Fruit fly (Drosophila melanogaster) whole organism, embryonic: ENCODE measurements around the gene Tmtc2.

Experiments
- Bgb ChIP-seq: fragments of 200-800 bp; sonication (Bioruptor generic); IDR thresholded peaks from 2 replicates; pipeline ENCODE4 v1.3.6; 2022; ENCODE audit warnings: missing biosample characterization, missing genetic modification characterization; ENCODE audit not compliant: partially characterized antibody
- Blimp-1 ChIP-seq: fragments of 200-800 bp; sonication (Bioruptor generic); optimal IDR thresholded peaks from 3 replicates; lab custom pipeline; 2018; ENCODE audit warnings: missing biosample characterization, missing genetic modification characterization, mild to moderate bottlenecking, moderate library complexity, missing genetic modification reagents
- BtbVII ChIP-seq: fragments of 200-800 bp; sonication (Bioruptor generic); optimal IDR thresholded peaks from 3 replicates; lab custom pipeline; 2017; ENCODE audit warnings: missing biosample characterization, mild to moderate bottlenecking, missing genetic modification characterization
- CG10959 ChIP-seq: fragments of 200-800 bp; sonication (Bioruptor generic); IDR thresholded peaks from 2 replicates; pipeline ENCODE4 v1.3.6; 2022; ENCODE audit warnings: missing biosample characterization, missing genetic modification characterization
- CG11456 ChIP-seq: fragments of 200-800 bp; sonication (Bioruptor generic); IDR thresholded peaks from 3 replicates; pipeline ENCODE4 v1.3.6; 2022; ENCODE audit warnings: missing biosample characterization, missing genetic modification characterization
- CG11560 ChIP-seq: fragments of 200-800 bp; sonication (Bioruptor generic); IDR thresholded peaks from 3 replicates; pipeline ENCODE4 v1.3.6; 2022; ENCODE audit warnings: missing biosample characterization, missing genetic modification characterization
- CG12219 ChIP-seq: fragments of 200-800 bp; sonication (Bioruptor generic); optimal IDR thresholded peaks from 3 replicates; lab custom pipeline; 2018; ENCODE audit warnings: missing biosample characterization, mild to moderate bottlenecking, missing genetic modification characterization
- CG13624 ChIP-seq: fragments of 200-800 bp; sonication (Bioruptor generic); optimal IDR thresholded peaks from 2 replicates; lab custom pipeline; 2016; ENCODE audit warnings: missing biosample characterization, missing genetic modification characterization
- CG17361 ChIP-seq: fragments of 200-800 bp; sonication (Bioruptor generic); IDR thresholded peaks from 3 replicates; pipeline ENCODE4 v1.3.6; 2022; ENCODE audit warnings: missing biosample characterization, missing genetic modification characterization
- CG17385 ChIP-seq: fragments of 200-800 bp; sonication (Bioruptor generic); optimal IDR thresholded peaks from 3 replicates; lab custom pipeline; 2018; ENCODE audit warnings: missing biosample characterization, mild to moderate bottlenecking, missing genetic modification characterization
- CG18764 ChIP-seq: fragments of 200-800 bp; sonication (Bioruptor generic); optimal IDR thresholded peaks from 3 replicates; lab custom pipeline; 2016; ENCODE audit warnings: missing biosample characterization, missing genetic modification characterization
- CG2712 ChIP-seq: fragments of 200-800 bp; optimal IDR thresholded peaks from 3 replicates; lab custom pipeline; 2019; ENCODE audit warnings: missing biosample characterization, mild to moderate bottlenecking, missing genetic modification characterization, moderate library complexity
- CG43689 ChIP-seq: fragments of 200-800 bp; sonication (Bioruptor generic); IDR thresholded peaks from 2 replicates; pipeline ENCODE4 v1.3.6; 2022; ENCODE audit warnings: missing biosample characterization, missing genetic modification characterization
- CG4707 ChIP-seq: fragments of 200-800 bp; sonication (Bioruptor generic); optimal IDR thresholded peaks from 2 replicates; lab custom pipeline; 2018; ENCODE audit warnings: missing biosample characterization, mild to moderate bottlenecking, missing genetic modification characterization, moderate library complexity
- CG4820 ChIP-seq: fragments of 200-800 bp; sonication (Bioruptor generic); optimal IDR thresholded peaks from 3 replicates; lab custom pipeline; 2016; ENCODE audit warnings: missing biosample characterization, missing genetic modification characterization
- CG7839 ChIP-seq: fragments of 200-800 bp; sonication (Bioruptor generic); optimal IDR thresholded peaks from 3 replicates; lab custom pipeline; 2018; ENCODE audit warnings: missing biosample characterization, mild to moderate bottlenecking, missing genetic modification characterization, moderate library complexity
- CG8290 ChIP-seq, 3 experiments: fragments of 200-800 bp; sonication (Bioruptor generic); optimal IDR thresholded peaks; 2 replicates each; lab custom pipeline; 2016 to 2019; ENCODE audit warnings: missing biosample characterization in 3 of 3, missing genetic modification characterization in 3 of 3, mild to moderate bottlenecking in 2 of 3, moderate library complexity in 1 of 3
- CG8359 ChIP-seq: fragments of 200-800 bp; sonication (Bioruptor generic); optimal IDR thresholded peaks from 2 replicates; lab custom pipeline; 2017; ENCODE audit warnings: missing biosample characterization, mild to moderate bottlenecking, missing genetic modification characterization, borderline replicate concordance
- CTCF ChIP-seq: fragments of 200-800 bp; sonication (Bioruptor generic); optimal IDR thresholded peaks from 2 replicates; lab custom pipeline; 2017; ENCODE audit warnings: missing biosample characterization, mild to moderate bottlenecking, missing genetic modification characterization, moderate library complexity
- Dfd ChIP-seq, 2 experiments: fragments of >200 bp; optimal IDR thresholded peaks; 2 replicates each; lab custom pipeline; 2017; ENCODE audit warnings: missing biosample characterization in 2 of 2, missing genetic modification characterization in 2 of 2
- Doc2 ChIP-seq: fragments of 200-800 bp; sonication (Bioruptor generic); IDR thresholded peaks from 2 replicates; pipeline ENCODE4 v1.3.6; 2022; ENCODE audit warnings: missing biosample characterization, missing genetic modification characterization
- ERR ChIP-seq: fragments of 200-800 bp; sonication (Bioruptor generic); optimal IDR thresholded peaks from 2 replicates; lab custom pipeline; 2016; ENCODE audit warnings: missing biosample characterization, missing genetic modification characterization
- Gsc ChIP-seq: fragments of 200-800 bp; sonication (Bioruptor generic); IDR thresholded peaks from 2 replicates; pipeline ENCODE4 v1.3.6; 2022; ENCODE audit warnings: missing biosample characterization, missing genetic modification characterization
- HHEX ChIP-seq: fragments of 200-800 bp; sonication (Bioruptor generic); optimal IDR thresholded peaks from 3 replicates; lab custom pipeline; 2017; ENCODE audit warnings: missing biosample characterization, mild to moderate bottlenecking, missing genetic modification characterization, missing genetic modification reagents
- HmgZ ChIP-seq: fragments of 200-800 bp; sonication (Bioruptor generic); optimal IDR thresholded peaks from 2 replicates; lab custom pipeline; 2018; ENCODE audit warnings: missing biosample characterization, mild to moderate bottlenecking, missing genetic modification characterization
- Hmx ChIP-seq: fragments of 200-800 bp; sonication (Bioruptor generic); optimal IDR thresholded peaks from 2 replicates; lab custom pipeline; 2016; ENCODE audit warnings: missing biosample characterization, missing genetic modification characterization
- Med ChIP-seq: fragments of 200-800 bp; sonication (Bioruptor generic); peaks from one replicate; lab custom pipeline; 2016; ENCODE audit warnings: missing biosample characterization, missing genetic modification characterization, mild to moderate bottlenecking, inconsistent platforms, moderate library complexity
- Mes4 ChIP-seq: fragments of 200-800 bp; sonication (Bioruptor generic); optimal IDR thresholded peaks from 2 replicates; lab custom pipeline; 2016; ENCODE audit warnings: missing biosample characterization, missing genetic modification characterization
- Mrtf ChIP-seq: fragments of 200-800 bp; sonication (Bioruptor generic); IDR thresholded peaks from 3 replicates; pipeline ENCODE4 v1.3.6; 2022; ENCODE audit warnings: missing biosample characterization, missing genetic modification characterization
- Myb ChIP-seq: fragments of 200-800 bp; sonication (Bioruptor generic); optimal IDR thresholded peaks from 2 replicates; lab custom pipeline; 2016; ENCODE audit warnings: missing biosample characterization, missing genetic modification characterization
- Nf-YA ChIP-seq: fragments of 200-800 bp; sonication (Bioruptor generic); IDR thresholded peaks from 2 replicates; pipeline ENCODE4 v1.3.6; 2022; ENCODE audit warnings: missing biosample characterization, missing genetic modification characterization
- Oaz ChIP-seq: fragments of 200-800 bp; sonication (Bioruptor generic); IDR thresholded peaks from 2 replicates; pipeline ENCODE4 v1.3.6; 2022; ENCODE audit warnings: missing biosample characterization, missing genetic modification characterization
- Rfx ChIP-seq: fragments of 200-800 bp; sonication (Bioruptor generic); IDR thresholded peaks from 2 replicates; pipeline ENCODE4 v1.3.6; 2022; ENCODE audit warnings: missing biosample characterization, missing genetic modification characterization
- Trl ChIP-seq, 3 experiments: fragments of >200 bp in 2 of 3; fragments of 200-800 bp in 1 of 3; sonication (Bioruptor generic) in 1 of 3; optimal IDR thresholded peaks; 2 replicates in 1 of 3; 3 replicates in 2 of 3; lab custom pipeline; 2016 to 2017; ENCODE audit warnings: missing biosample characterization in 1 of 3, missing genetic modification characterization in 1 of 3
- Xbp1 ChIP-seq: fragments of 200-800 bp; sonication (Bioruptor generic); optimal IDR thresholded peaks from 3 replicates; lab custom pipeline; 2016; ENCODE audit warnings: missing biosample characterization, mild to moderate bottlenecking, missing genetic modification characterization
- bigmax ChIP-seq: fragments of 200-800 bp; sonication (Bioruptor generic); optimal IDR thresholded peaks from 2 replicates; lab custom pipeline; 2018; ENCODE audit warnings: missing biosample characterization, mild to moderate bottlenecking, missing genetic modification characterization
- crp ChIP-seq, 2 experiments: fragments of 200-800 bp; sonication (Bioruptor generic); optimal IDR thresholded peaks; 2 replicates in 1 of 2; 3 replicates in 1 of 2; lab custom pipeline; 2017; ENCODE audit warnings: missing biosample characterization in 2 of 2, missing genetic modification characterization in 2 of 2, mild to moderate bottlenecking in 1 of 2, moderate library complexity in 1 of 2
- emc ChIP-seq: fragments of 200-800 bp; sonication (Bioruptor generic); optimal IDR thresholded peaks from 2 replicates; lab custom pipeline; 2016; ENCODE audit warnings: missing biosample characterization, missing genetic modification characterization
- fd102C ChIP-seq: fragments of 200-800 bp; sonication (Bioruptor generic); optimal IDR thresholded peaks from 2 replicates; lab custom pipeline; 2018; ENCODE audit warnings: missing biosample characterization, mild to moderate bottlenecking, missing genetic modification characterization, moderate library complexity
- fru ChIP-seq: fragments of >200 bp; optimal IDR thresholded peaks from 2 replicates; lab custom pipeline; 2017
- ftz-f1 ChIP-seq: fragments of 200-800 bp; sonication (Bioruptor generic); optimal IDR thresholded peaks from 2 replicates; lab custom pipeline; 2016; ENCODE audit warnings: missing biosample characterization, missing genetic modification characterization
- gce ChIP-seq: fragments of 200-800 bp; sonication (Bioruptor generic); IDR thresholded peaks from 3 replicates; pipeline ENCODE4 v1.3.6; 2022; ENCODE audit warnings: missing biosample characterization, missing genetic modification characterization
- hb ChIP-seq: fragments of 200-800 bp; sonication (Bioruptor generic); IDR thresholded peaks from 3 replicates; pipeline ENCODE4 v1.3.6; 2022; ENCODE audit warnings: missing biosample characterization, missing genetic modification characterization; ENCODE audit not compliant: partially characterized antibody
- klu ChIP-seq: fragments of 200-800 bp; sonication (Bioruptor generic); IDR thresholded peaks from 2 replicates; pipeline ENCODE4 v1.3.6; 2022; ENCODE audit warnings: missing biosample characterization, missing genetic modification characterization
- knrl ChIP-seq: fragments of 200-800 bp; sonication (Bioruptor generic); IDR thresholded peaks from 3 replicates; pipeline ENCODE4 v1.3.6; 2022; ENCODE audit warnings: missing biosample characterization, missing genetic modification characterization; ENCODE audit not compliant: partially characterized antibody
- nau ChIP-seq: fragments of 200-800 bp; sonication (Bioruptor generic); optimal IDR thresholded peaks from 3 replicates; lab custom pipeline; 2017; ENCODE audit warnings: missing biosample characterization, mild to moderate bottlenecking, missing genetic modification characterization, missing genetic modification reagents
- onecut ChIP-seq: fragments of 200-800 bp; sonication (Bioruptor generic); IDR thresholded peaks from 2 replicates; pipeline ENCODE4 v1.3.6; 2022; ENCODE audit warnings: missing biosample characterization, missing genetic modification characterization
- pita ChIP-seq: fragments of 200-800 bp; sonication (Bioruptor generic); optimal IDR thresholded peaks from 2 replicates; lab custom pipeline; 2017; ENCODE audit warnings: missing biosample characterization, mild to moderate bottlenecking, missing genetic modification characterization
- pum ChIP-seq: fragments of 200-800 bp; sonication (Bioruptor generic); optimal IDR thresholded peaks from 2 replicates; lab custom pipeline; 2016; ENCODE audit warnings: missing biosample characterization, missing genetic modification characterization
- shn ChIP-seq: fragments of 200-800 bp; sonication (Bioruptor generic); optimal IDR thresholded peaks from 3 replicates; lab custom pipeline; 2016; ENCODE audit warnings: missing biosample characterization, missing genetic modification characterization
- sim ChIP-seq: fragments of 200-800 bp; sonication (Bioruptor generic); IDR thresholded peaks from 2 replicates; pipeline ENCODE4 v1.3.6; 2022; ENCODE audit warnings: missing biosample characterization, missing genetic modification characterization
- sob ChIP-seq: fragments of 200-800 bp; sonication (Bioruptor generic); IDR thresholded peaks from 2 replicates; pipeline ENCODE4 v1.3.6; 2022; ENCODE audit warnings: missing biosample characterization, missing genetic modification characterization

Gene Tmtc2

DNA sequence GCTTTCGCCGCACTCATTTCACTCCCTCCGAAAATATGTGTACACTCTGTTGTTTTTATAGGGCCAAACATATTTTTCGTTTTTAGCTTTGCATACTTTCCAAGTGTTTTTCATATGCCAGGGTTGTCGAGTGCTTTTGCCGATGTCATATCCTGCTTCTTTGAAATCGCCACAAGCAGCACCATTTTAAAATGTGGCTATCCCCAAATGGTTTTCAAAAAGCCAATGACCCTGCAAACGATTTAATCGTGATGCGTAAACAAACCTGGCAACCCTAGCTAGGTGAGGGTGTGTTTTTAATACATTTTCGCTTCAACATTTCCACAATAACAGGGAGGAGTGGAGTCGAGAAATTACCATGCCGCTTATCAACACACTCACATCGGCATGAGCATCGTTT lies 30.1 kb upstream of the Tmtc2 start (continued):
- TF ChIP-seq shn (GFP tag; lab: Kevin White, UChicago): no peak
- TF ChIP-seq Gsc (GFP tag; lab: Robert Waterston, UW): no peak
- TF ChIP-seq CG11560: no peak
- no peak for TF ChIP-seq CG8290 (GFP tag; optimal IDR thresholded peaks at IDR 0.05; lab: Kevin White, UChicago)
- TF ChIP-seq CG8290 (tag; optimal IDR thresholded peaks at IDR 0.05; lab: Kevin White, UChicago): peak in 1 of 2 experiments; percentile 75
- TF ChIP-seq CG7839: peak; percentile 48
- no peak for TF ChIP-seq klu (GFP tag; lab: Robert Waterston, UW)
- TF ChIP-seq knrl (GFP tag; lab: Robert Waterston, UW): no peak
- no peak for TF ChIP-seq fru (lab: Kevin White, UChicago)
- peak; percentile 21 for TF ChIP-seq CG2712 (tag; lab: Kevin White, UChicago)
- no peak for TF ChIP-seq CG10959 (GFP tag; lab: Robert Waterston, UW)
- TF ChIP-seq CG17361 (GFP tag; lab: Robert Waterston, UW): 0 out of 3 replicates have a peak, but pooled peaks have one; percentile 19
- no peak for TF ChIP-seq CTCF (GFP tag; lab: Kevin White, UChicago)
- no peak for TF ChIP-seq Nf-YA
- no peak for TF ChIP-seq Hmx (GFP tag; lab: Kevin White, UChicago)
- TF ChIP-seq gce (GFP tag; lab: Robert Waterston, UW): 0 out of 3 replicates have a peak, but pooled peaks have one; percentile 35
- no peak for TF ChIP-seq ftz-f1
- no peak for TF ChIP-seq CG4707 (GFP tag; lab: Kevin White, UChicago)
- no peak for TF ChIP-seq pita (GFP tag; lab: Kevin White, UChicago)
- peak; percentile 10 for TF ChIP-seq Xbp1 (GFP tag; lab: Kevin White, UChicago)
- no peak for TF ChIP-seq CG18764
- TF ChIP-seq bigmax (GFP tag; lab: Kevin White, UChicago): no peak
- TF ChIP-seq CG11456 (GFP tag; lab: Robert Waterston, UW): peak; percentile 64; the same call in 1 of the 3 replicates
- TF ChIP-seq ERR: no peak
- TF ChIP-seq hb (GFP tag; lab: Robert Waterston, UW): no peak
- TF ChIP-seq Mrtf (GFP tag; lab: Robert Waterston, UW): no peak
- no peak for TF ChIP-seq fd102C
- TF ChIP-seq CG43689: no peak
- TF ChIP-seq HmgZ (tag; lab: Kevin White, UChicago): no peak
- TF ChIP-seq CG8359 (GFP tag; lab: Kevin White, UChicago): no peak
- TF ChIP-seq sob (GFP tag; lab: Robert Waterston, UW): no peak
- no peak for TF ChIP-seq Doc2 (GFP tag; lab: Robert Waterston, UW)
- TF ChIP-seq CG13624 (GFP tag; lab: Kevin White, UChicago): no peak
- TF ChIP-seq Rfx (GFP tag; lab: Robert Waterston, UW): peak; percentile 53
- TF ChIP-seq CG4820: no peak
- peak; percentile 32 for TF ChIP-seq CG17385 (GFP tag; lab: Kevin White, UChicago)
- TF ChIP-seq HHEX (GFP tag; lab: Kevin White, UChicago): peak; percentile 9
- peak; percentile 46 for TF ChIP-seq onecut (GFP tag; lab: Robert Waterston, UW)
- TF ChIP-seq Trl (optimal IDR thresholded peaks at IDR 0.05; lab: Kevin White, UChicago): no peak
- TF ChIP-seq Trl (GFP tag; optimal IDR thresholded peaks at IDR 0.05; lab: Kevin White, UChicago): no peak
- peak; percentile 9 for TF ChIP-seq Myb (GFP tag; lab: Kevin White, UChicago)
- TF ChIP-seq emc (GFP tag; lab: Kevin White, UChicago): no peak
- TF ChIP-seq Blimp-1 (GFP tag; lab: Kevin White, UChicago): peak; percentile 24
- TF ChIP-seq nau: no peak
- peak; percentile 15 for TF ChIP-seq pum
- peak; percentile 26 for TF ChIP-seq BtbVII (GFP tag; lab: Kevin White, UChicago)
- no peak for TF ChIP-seq Dfd (GFP tag; optimal IDR thresholded peaks at IDR 0.05; lab: Kevin White, UChicago)
- TF ChIP-seq sim (GFP tag; lab: Robert Waterston, UW): no peak
- no peak for TF ChIP-seq crp (GFP tag; optimal IDR thresholded peaks at IDR 0.05; lab: Kevin White, UChicago)
- TF ChIP-seq CG12219 (GFP tag; lab: Kevin White, UChicago): peak; percentile 35
- peak; percentile 89 for TF ChIP-seq Med
- TF ChIP-seq Bgb (GFP tag; lab: Robert Waterston, UW): no peak
- TF ChIP-seq Mes4: no peak
- TF ChIP-seq Oaz (GFP tag; lab: Robert Waterston, UW): no peak
